Fruit fly (Drosophila melanogaster) whole organism, wandering third instar larva: ENCODE results near the gene Chsy.
A peak's percentile ranks its signal among the peaks of the same experiment; 100 is the strongest.

Source experiments
- Abd-B ChIP-seq: fragments of >200 bp; optimal IDR thresholded peaks from 2 replicates; lab custom pipeline; 2017; ENCODE audit warnings: missing biosample characterization, missing genetic modification characterization
- CG32264 ChIP-seq: fragments of 200-800 bp; sonication (Bioruptor generic); optimal IDR thresholded peaks from 2 replicates; lab custom pipeline; 2016; ENCODE audit warnings: missing biosample characterization, missing genetic modification characterization
- CG9705 ChIP-seq: fragments of 200-800 bp; sonication (Bioruptor generic); optimal IDR thresholded peaks from 2 replicates; lab custom pipeline; 2018; ENCODE audit warnings: missing biosample characterization, mild to moderate bottlenecking, missing genetic modification characterization
- CrebA ChIP-seq: fragments of 200-800 bp; sonication (Bioruptor generic); optimal IDR thresholded peaks from 2 replicates; lab custom pipeline; 2016; ENCODE audit warnings: missing biosample characterization, mild to moderate bottlenecking, missing genetic modification characterization, borderline replicate concordance
- Dfd ChIP-seq: fragments of >200 bp; optimal IDR thresholded peaks from 2 replicates; lab custom pipeline; 2017; ENCODE audit warnings: missing biosample characterization, missing genetic modification characterization
- Dif ChIP-seq: fragments of 200-275, 200-300 bp; sonication (Bioruptor generic); optimal IDR thresholded peaks from 2 replicates; lab custom pipeline; 2018; ENCODE audit warnings: missing biosample characterization, missing genetic modification characterization; ENCODE audit not compliant: partially characterized antibody
- GATAd ChIP-seq: sonication (Bioruptor generic); optimal IDR thresholded peaks from 2 replicates; lab custom pipeline; 2016; ENCODE audit warnings: missing biosample characterization, missing genetic modification characterization
- HLH106 ChIP-seq: fragments of 200-800 bp; optimal IDR thresholded peaks from 3 replicates; lab custom pipeline; 2019; ENCODE audit warnings: missing biosample characterization, mild to moderate bottlenecking, missing genetic modification characterization, moderate library complexity
- Hnf4 ChIP-seq: fragments of 200-800 bp; sonication (Bioruptor generic); optimal IDR thresholded peaks from 2 replicates; lab custom pipeline; 2016; ENCODE audit warnings: missing biosample characterization, mild to moderate bottlenecking, missing genetic modification characterization
- Hr78 ChIP-seq: fragments of >200 bp; optimal IDR thresholded peaks from 2 replicates; lab custom pipeline; 2017; ENCODE audit warnings: missing biosample characterization, missing genetic modification characterization
- Hr83 ChIP-seq: fragments of 200-300 bp; sonication (Bioruptor generic); optimal IDR thresholded peaks from 2 replicates; lab custom pipeline; 2016; ENCODE audit warnings: missing biosample characterization, mild to moderate bottlenecking, missing genetic modification characterization, moderate library complexity; ENCODE audit not compliant: poor library complexity, severe bottlenecking
- Jra ChIP-seq: sonication (Bioruptor generic); optimal IDR thresholded peaks from 2 replicates; lab custom pipeline; 2016; ENCODE audit warnings: missing biosample characterization, missing genetic modification characterization
- Mio ChIP-seq: sonication (Bioruptor generic); optimal IDR thresholded peaks from 2 replicates; lab custom pipeline; 2016; ENCODE audit warnings: missing biosample characterization, missing genetic modification characterization
- Myc ChIP-seq: fragments of >200 bp; optimal IDR thresholded peaks from 2 replicates; lab custom pipeline; 2017
- N ChIP-seq: fragments of >200 bp; optimal IDR thresholded peaks from 2 replicates; lab custom pipeline; 2018; ENCODE audit warnings: missing biosample characterization, missing external identifiers, missing genetic modification characterization
- OdsH ChIP-seq: fragments of 200-800 bp; sonication (Bioruptor generic); optimal IDR thresholded peaks from 2 replicates; lab custom pipeline; 2016; ENCODE audit warnings: missing biosample characterization, mild to moderate bottlenecking, missing genetic modification characterization
- Rel ChIP-seq, 2 experiments: fragments of 200-800 bp; sonication (Bioruptor generic) in 1 of 2; optimal IDR thresholded peaks; 2 replicates in 1 of 2; 3 replicates in 1 of 2; lab custom pipeline; 2016 to 2019; ENCODE audit warnings: mild to moderate bottlenecking in 2 of 2, missing biosample characterization in 2 of 2, missing genetic modification characterization in 2 of 2, moderate library complexity in 1 of 2
- Sp1 ChIP-seq: fragments of 200-800 bp; sonication (Bioruptor generic); optimal IDR thresholded peaks from 3 replicates; lab custom pipeline; 2019; ENCODE audit warnings: missing biosample characterization, mild to moderate bottlenecking, missing genetic modification characterization, moderate library complexity
- Vsx2 ChIP-seq: fragments of 200-300, 225-300 bp; sonication (Bioruptor generic); optimal IDR thresholded peaks from 2 replicates; lab custom pipeline; 2018; ENCODE audit warnings: missing biosample characterization, missing genetic modification characterization; ENCODE audit not compliant: partially characterized antibody
- br ChIP-seq: fragments of 200-800 bp; sonication (Bioruptor generic); optimal IDR thresholded peaks from 2 replicates; lab custom pipeline; 2016; ENCODE audit warnings: missing biosample characterization, missing genetic modification characterization
- brk ChIP-seq: fragments of 200-800 bp; sonication (Bioruptor generic); optimal IDR thresholded peaks from 2 replicates; lab custom pipeline; 2016; ENCODE audit warnings: missing biosample characterization, mild to moderate bottlenecking, missing genetic modification characterization
- dl ChIP-seq, 2 experiments: fragments of 175-275, 200-275 bp in 1 of 2; fragments of 200-275 bp in 1 of 2; sonication (Bioruptor generic); optimal IDR thresholded peaks; lab custom pipeline; 2018; ENCODE audit warnings: mild to moderate bottlenecking in 2 of 2, missing biosample characterization in 2 of 2, missing genetic modification characterization in 2 of 2, moderate library complexity in 2 of 2; ENCODE audit not compliant: partially characterized antibody in 2 of 2, insufficient read depth in 1 of 2
- dmrt93B ChIP-seq: fragments of 200-800 bp; sonication (Bioruptor generic); optimal IDR thresholded peaks from 2 replicates; lab custom pipeline; 2018; ENCODE audit warnings: missing biosample characterization, mild to moderate bottlenecking, missing genetic modification characterization
- dsf ChIP-seq: sonication (Bioruptor generic); optimal IDR thresholded peaks from 2 replicates; lab custom pipeline; 2016; ENCODE audit warnings: missing biosample characterization, missing genetic modification characterization, borderline replicate concordance
- ey ChIP-seq: fragments of 200-800 bp; sonication (Bioruptor generic); optimal IDR thresholded peaks from 2 replicates; lab custom pipeline; 2016; ENCODE audit warnings: missing biosample characterization, missing genetic modification characterization
- foxo ChIP-seq, 2 experiments: fragments of 200-800 bp; sonication (Bioruptor generic); optimal IDR thresholded peaks; 2 replicates in 1 of 2; 3 replicates in 1 of 2; lab custom pipeline; 2016 to 2017; ENCODE audit warnings: missing biosample characterization in 2 of 2, missing genetic modification characterization in 2 of 2
- fru ChIP-seq: fragments of 200-800 bp; sonication (Bioruptor generic); optimal IDR thresholded peaks from 3 replicates; lab custom pipeline; 2016; ENCODE audit warnings: missing biosample characterization, mild to moderate bottlenecking, missing genetic modification characterization
- h ChIP-seq: fragments of 200-800 bp; sonication (Bioruptor generic); optimal IDR thresholded peaks from 3 replicates; lab custom pipeline; 2016; ENCODE audit warnings: missing biosample characterization, mild to moderate bottlenecking, missing genetic modification characterization
- jim ChIP-seq: fragments of 175-275, 200-325 bp; sonication (Bioruptor generic); optimal IDR thresholded peaks from 2 replicates; lab custom pipeline; 2016; ENCODE audit warnings: missing biosample characterization, mild to moderate bottlenecking, missing genetic modification characterization
- lola ChIP-seq: fragments of >200 bp; optimal IDR thresholded peaks from 2 replicates; lab custom pipeline; 2017; ENCODE audit warnings: missing biosample characterization, missing genetic modification characterization
- pan ChIP-seq: fragments of >200 bp; optimal IDR thresholded peaks from 2 replicates; lab custom pipeline; 2017
- psq ChIP-seq: fragments of 200-800 bp; sonication (Bioruptor generic); optimal IDR thresholded peaks from 3 replicates; lab custom pipeline; 2017; ENCODE audit warnings: missing biosample characterization, mild to moderate bottlenecking, missing genetic modification characterization, moderate library complexity
- rgr ChIP-seq: fragments of 200-800 bp; sonication (Bioruptor generic); optimal IDR thresholded peaks from 3 replicates; lab custom pipeline; 2016; ENCODE audit warnings: missing biosample characterization, mild to moderate bottlenecking, missing genetic modification characterization
- sage ChIP-seq: fragments of 200-800 bp; sonication (Bioruptor generic); optimal IDR thresholded peaks from 2 replicates; lab custom pipeline; 2016; ENCODE audit warnings: missing biosample characterization, mild to moderate bottlenecking, missing genetic modification characterization
- sv ChIP-seq: fragments of 200-800 bp; sonication (Bioruptor generic); optimal IDR thresholded peaks from 3 replicates; lab custom pipeline; 2016; ENCODE audit warnings: missing biosample characterization, missing genetic modification characterization
- tai ChIP-seq: sonication (Bioruptor generic); optimal IDR thresholded peaks from 2 replicates; lab custom pipeline; 2016; ENCODE audit warnings: missing biosample characterization, missing genetic modification characterization
- usp ChIP-seq: fragments of >200 bp; optimal IDR thresholded peaks from 2 replicates; lab custom pipeline; 2017; ENCODE audit warnings: missing biosample characterization, missing genetic modification characterization
- woc ChIP-seq: sonication (Bioruptor generic); optimal IDR thresholded peaks from 2 replicates; lab custom pipeline; 2016; ENCODE audit warnings: missing biosample characterization, mild to moderate bottlenecking, missing genetic modification characterization

Gene Chsy

DNA sequence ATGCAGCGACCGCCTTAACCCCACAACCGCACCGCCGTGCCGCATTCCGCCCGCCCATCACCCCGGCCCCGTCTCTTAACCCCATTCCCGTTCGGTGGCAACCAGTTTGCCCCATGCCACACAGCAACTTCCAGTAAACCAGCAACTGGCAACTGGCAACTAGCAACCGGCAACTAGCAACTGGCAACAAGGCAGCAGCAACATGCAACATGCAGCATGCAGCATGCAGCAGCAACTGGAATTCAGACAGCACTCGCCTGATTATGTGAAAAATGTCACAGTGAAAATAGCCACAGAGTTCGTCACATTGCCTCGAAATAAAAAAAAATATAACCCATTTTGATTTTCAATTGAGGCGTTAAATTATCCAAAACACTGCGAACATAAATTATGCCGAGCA lies 18.5 kb upstream of the Chsy start:
- TF ChIP-seq Myc (lab: Kevin White, UChicago) (no peak), woc (GFP tag; lab: Kevin White, UChicago) (no peak), Sp1 (no peak), Hnf4 (no peak), CG9705 (GFP tag; lab: Kevin White, UChicago) (no peak), psq (GFP tag; lab: Kevin White, UChicago) (no peak), lola (no peak), Rel (GFP tag; optimal IDR thresholded peaks at IDR 0.05; lab: Kevin White, UChicago) (no peak), Rel (tag; optimal IDR thresholded peaks at IDR 0.05; lab: Kevin White, UChicago) (no peak), sv (GFP tag; lab: Kevin White, UChicago) (no peak), Hr83 (GFP tag; lab: Kevin White, UChicago) (no peak), N (GFP tag; lab: Kevin White, UChicago) (no peak), tai (no peak), Jra (GFP tag; lab: Kevin White, UChicago) (no peak), HLH106 (tag; lab: Kevin White, UChicago) (no peak), sage (no peak), dl (GFP tag; optimal IDR thresholded peaks at IDR 0.05; lab: Kevin White, UChicago; ENCODE audit: insufficient read depth in 1 of 2, partially characterized antibody in 2 of 2) (no peak), foxo (GFP tag; optimal IDR thresholded peaks at IDR 0.05; lab: Kevin White, UChicago) (no peak), Dif (GFP tag; lab: Kevin White, UChicago) (no peak)

DNA sequence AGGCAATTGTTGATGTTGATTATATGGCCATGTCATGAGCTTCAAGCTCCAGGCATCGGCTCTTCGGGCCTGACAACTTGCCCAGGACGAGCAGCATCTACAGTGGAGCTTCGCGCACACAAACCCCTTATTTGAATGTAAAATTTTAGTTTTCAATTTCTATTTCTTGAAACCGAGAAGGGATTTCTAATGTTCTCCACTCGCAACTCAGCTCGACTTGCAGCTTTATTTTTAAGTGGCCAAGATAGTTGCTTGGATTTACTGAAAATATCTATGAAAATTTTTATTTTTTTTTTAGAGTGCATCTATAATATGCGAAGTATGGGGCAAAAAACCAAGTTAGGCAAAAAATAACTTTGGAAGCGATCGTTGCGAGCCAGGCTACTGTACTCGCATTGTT lies 17.6 kb upstream of the Chsy start:
- no peak for TF ChIP-seq CG32264
- no peak for TF ChIP-seq GATAd
- TF ChIP-seq Jra (GFP tag; lab: Kevin White, UChicago), result no peak
- TF ChIP-seq Hr78 (GFP tag; lab: Kevin White, UChicago), result no peak
- no peak for TF ChIP-seq usp (GFP tag; lab: Kevin White, UChicago)
- TF ChIP-seq h (GFP tag; lab: Kevin White, UChicago), result peak; percentile 35
- no peak for TF ChIP-seq sage
- peak; percentile 38 for TF ChIP-seq fru (GFP tag; lab: Kevin White, UChicago)
- peak; percentile 28 for TF ChIP-seq woc (GFP tag; lab: Kevin White, UChicago)
- no peak for TF ChIP-seq Dfd (GFP tag; lab: Kevin White, UChicago)
- peak; percentile 33 for TF ChIP-seq ey (GFP tag; lab: Kevin White, UChicago)
- peak; percentile 22 for TF ChIP-seq HLH106 (tag; lab: Kevin White, UChicago)
- no peak for TF ChIP-seq pan (lab: Kevin White, UChicago)
- TF ChIP-seq Dif (GFP tag; lab: Kevin White, UChicago), result no peak
- TF ChIP-seq rgr (GFP tag; lab: Kevin White, UChicago), result peak; percentile 17
- no peak for TF ChIP-seq Rel (GFP tag; optimal IDR thresholded peaks at IDR 0.05; lab: Kevin White, UChicago)
- TF ChIP-seq Rel (tag; optimal IDR thresholded peaks at IDR 0.05; lab: Kevin White, UChicago), result no peak
- no peak for TF ChIP-seq jim (GFP tag; lab: Kevin White, UChicago)
- no peak for TF ChIP-seq lola
- TF ChIP-seq dl (GFP tag; optimal IDR thresholded peaks at IDR 0.05; lab: Kevin White, UChicago; ENCODE audit: insufficient read depth in 1 of 2, partially characterized antibody in 2 of 2), result no peak
- no peak for TF ChIP-seq br
- no peak for TF ChIP-seq psq (GFP tag; lab: Kevin White, UChicago)
- TF ChIP-seq Mio (GFP tag; lab: Kevin White, UChicago), result no peak
- no peak for TF ChIP-seq Sp1
- TF ChIP-seq Myc (lab: Kevin White, UChicago), result no peak
- TF ChIP-seq dsf (GFP tag; lab: Kevin White, UChicago), result no peak
- TF ChIP-seq foxo (GFP tag; optimal IDR thresholded peaks at IDR 0.05; lab: Kevin White, UChicago), result peak in 1 of 2 experiments; percentile 25
- no peak for TF ChIP-seq OdsH (GFP tag; lab: Kevin White, UChicago)
- TF ChIP-seq Hnf4, result no peak
- TF ChIP-seq Abd-B (GFP tag; lab: Kevin White, UChicago), result no peak
- no peak for TF ChIP-seq brk (GFP tag; lab: Kevin White, UChicago)
- no peak for TF ChIP-seq CrebA
- no peak for TF ChIP-seq sv (GFP tag; lab: Kevin White, UChicago)
- no peak for TF ChIP-seq dmrt93B (GFP tag; lab: Kevin White, UChicago)
- TF ChIP-seq Vsx2, result no peak
- TF ChIP-seq N (GFP tag; lab: Kevin White, UChicago), result no peak
- TF ChIP-seq CG9705 (GFP tag; lab: Kevin White, UChicago), result no peak
- no peak for TF ChIP-seq Hr83 (GFP tag; lab: Kevin White, UChicago)
- TF ChIP-seq tai, result no peak
